Worm (Caenorhabditis elegans) whole organism, mixed stage, embryonic: ENCODE measurements around the gene F36D3.5.

Experiments
- M03D4.4 ChIP-seq: sonication (generic microtip); optimal IDR thresholded peaks from 2 replicates; lab custom pipeline; 2017; ENCODE audit warnings: mild to moderate bottlenecking, missing genetic modification characterization, missing compliant biosample characterization
- elt-3 ChIP-seq: fragments of 150-350 bp; optimal IDR thresholded peaks from 2 replicates; lab custom pipeline; 2014; ENCODE audit warnings: missing biosample characterization, missing genetic modification characterization
- flh-1 ChIP-seq: fragments of 200-800 bp; sonication (Bioruptor generic); optimal IDR thresholded peaks from 2 replicates; lab custom pipeline; 2018; ENCODE audit warnings: mild to moderate bottlenecking, missing genetic modification characterization, moderate library complexity, missing compliant biosample characterization
- lsy-2 ChIP-seq: fragments of 150-350 bp; optimal IDR thresholded peaks from 2 replicates; lab custom pipeline; 2014; ENCODE audit warnings: missing biosample characterization, missing genetic modification characterization
- nhr-12 ChIP-seq: fragments of 150-350 bp; optimal IDR thresholded peaks from 2 replicates; lab custom pipeline; 2014; ENCODE audit warnings: missing biosample characterization, missing genetic modification characterization
- nhr-28 ChIP-seq: fragments of 150-350 bp; optimal IDR thresholded peaks from 2 replicates; lab custom pipeline; 2014; ENCODE audit warnings: missing biosample characterization, missing genetic modification characterization
- snpc-4 ChIP-seq: fragments of 150-350 bp; optimal IDR thresholded peaks from 2 replicates; lab custom pipeline; 2014; ENCODE audit warnings: missing biosample characterization, missing genetic modification characterization
- unc-62 ChIP-seq: fragments of 150-350 bp; optimal IDR thresholded peaks from 2 replicates; lab custom pipeline; 2014; ENCODE audit warnings: missing biosample characterization, missing genetic modification reagents, missing genetic modification characterization

- no peak for TF ChIP-seq M03D4.4
- TF ChIP-seq nhr-28, result no peak
- no peak for TF ChIP-seq nhr-12 (tag; lab: Kevin White, UChicago)
- no peak for TF ChIP-seq unc-62 (GFP tag; lab: Kevin White, UChicago)
- no peak for TF ChIP-seq lsy-2 (tag; lab: Kevin White, UChicago)
- no peak for TF ChIP-seq snpc-4
- TF ChIP-seq flh-1 (GFP tag; lab: Kevin White, UChicago), result no peak
- TF ChIP-seq elt-3, result no peak
Measured at ce11 chrV:16505828-16506227, 9.2 kb downstream of the F36D3.5 start, which contains the start of gene nhr-54.
